Worm (Caenorhabditis elegans): ENCODE data around the gene T22D1.3.

ce11 chrIV:6925520-6925919 lies 12.2 kb downstream of the T22D1.3 start:
- TF ChIP-seq tra-4 (tag; optimal IDR thresholded peaks at IDR 0.05) (no peak), F13C5.2 (tag; optimal IDR thresholded peaks at IDR 0.05) (no peak), flt-1 (GFP tag; IDR thresholded peaks at IDR 0.05) (no peak), ets-7 (tag; optimal IDR thresholded peaks at IDR 0.05) (no peak), ama-1 (optimal IDR thresholded peaks at IDR 0.05) (no peak)

All from whole organism, early embryonic.